Worm (Caenorhabditis elegans) whole organism, L1 larva: Measurements from ENCODE around the gene R144.10.

Experiments used
- C04F5.9 ChIP-seq: sonication (generic microtip); optimal IDR thresholded peaks from 2 replicates; lab custom pipeline; 2016; ENCODE audit warnings: missing genetic modification characterization, missing compliant biosample characterization
- C16A3.4 ChIP-seq: fragments of 150-350 bp; optimal IDR thresholded peaks from 2 replicates; lab custom pipeline; 2014; ENCODE audit warnings: missing biosample characterization, missing genetic modification characterization
- C34B4.2 ChIP-seq: sonication (generic microtip); optimal IDR thresholded peaks from 2 replicates; lab custom pipeline; 2017; ENCODE audit warnings: mild to moderate bottlenecking, missing genetic modification characterization, missing compliant biosample characterization
- F16B12.6 ChIP-seq: fragments of 150-350 bp; optimal IDR thresholded peaks from 2 replicates; lab custom pipeline; 2014; ENCODE audit warnings: missing biosample characterization, missing genetic modification characterization
- ama-1 ChIP-seq: fragments of 150-350 bp; optimal IDR thresholded peaks from 2 replicates; lab custom pipeline; 2014
- ceh-8 ChIP-seq: fragments of 200-800 bp; sonication (Bioruptor generic); optimal IDR thresholded peaks from 2 replicates; lab custom pipeline; 2018; ENCODE audit warnings: mild to moderate bottlenecking, missing genetic modification characterization, moderate library complexity, missing compliant biosample characterization
- ceh-88 ChIP-seq: fragments of 200-800 bp; sonication (Bioruptor generic); IDR thresholded peaks from 2 replicates; pipeline ENCODE4 v1.3.6; 2022; ENCODE audit warnings: missing genetic modification characterization, missing compliant biosample characterization
- ceh-90 ChIP-seq: sonication (generic microtip); optimal IDR thresholded peaks from 2 replicates; lab custom pipeline; 2016; ENCODE audit warnings: missing genetic modification characterization, missing compliant biosample characterization
- ces-1 ChIP-seq: fragments of 150-350 bp; optimal IDR thresholded peaks from 2 replicates; lab custom pipeline; 2014; ENCODE audit warnings: missing biosample characterization, missing genetic modification reagents, missing genetic modification characterization
- dsc-1 ChIP-seq: sonication (generic microtip); optimal IDR thresholded peaks from 2 replicates; lab custom pipeline; 2016; ENCODE audit warnings: mild to moderate bottlenecking, missing genetic modification characterization, missing compliant biosample characterization
- efl-1 ChIP-seq, 4 experiments: fragments of 150-350 bp; optimal IDR thresholded peaks in 3 of 4; peaks in 1 of 4; 1 replicate in 1 of 4; 2 replicates in 3 of 4; lab custom pipeline; 2014; ENCODE audit warnings: missing biosample characterization in 2 of 4, missing genetic modification characterization in 2 of 4, missing genetic modification reagents in 2 of 4
- efl-3 ChIP-seq: fragments of 200-800 bp; sonication (Bioruptor generic); optimal IDR thresholded peaks from 2 replicates; lab custom pipeline; 2018; ENCODE audit warnings: mild to moderate bottlenecking, missing genetic modification characterization, missing compliant biosample characterization
- elt-2 ChIP-seq: sonication (generic microtip); optimal IDR thresholded peaks from 2 replicates; lab custom pipeline; 2016; ENCODE audit warnings: missing genetic modification characterization, mild to moderate bottlenecking, inconsistent platforms, missing compliant biosample characterization, missing genetic modification reagents
- elt-3 ChIP-seq, 6 experiments: fragments of 150-350 bp in 1 of 6; sonication (generic microtip); optimal IDR thresholded peaks; 2 replicates each; lab custom pipeline; 2017 to 2018; ENCODE audit warnings: missing biosample characterization in 6 of 6, missing genetic modification characterization in 6 of 6, inconsistent platforms in 1 of 6
- fkh-4 ChIP-seq: sonication (generic microtip); optimal IDR thresholded peaks from 2 replicates; lab custom pipeline; 2016; ENCODE audit warnings: missing compliant biosample characterization, missing genetic modification characterization, borderline replicate concordance
- fkh-8 ChIP-seq: sonication (generic microtip); optimal IDR thresholded peaks from 2 replicates; lab custom pipeline; 2016; ENCODE audit warnings: mild to moderate bottlenecking, missing genetic modification characterization, missing compliant biosample characterization
- fos-1 ChIP-seq: fragments of 150-350 bp; optimal IDR thresholded peaks from 2 replicates; lab custom pipeline; 2014; ENCODE audit warnings: missing biosample characterization, missing genetic modification characterization
- grh-1 ChIP-seq: fragments of 200-800 bp; sonication (Bioruptor generic); IDR thresholded peaks from 2 replicates; pipeline ENCODE4 v1.3.6; 2022; ENCODE audit warnings: missing genetic modification reagents, missing genetic modification characterization, missing compliant biosample characterization
- irx-1 ChIP-seq: sonication (generic microtip); optimal IDR thresholded peaks from 2 replicates; lab custom pipeline; 2016; ENCODE audit warnings: missing genetic modification characterization, missing compliant biosample characterization
- isw-1 ChIP-seq: fragments of 200-800 bp; sonication (Bioruptor generic); IDR thresholded peaks from 2 replicates; pipeline ENCODE4 v1.3.6; 2022; ENCODE audit warnings: missing genetic modification characterization, missing compliant biosample characterization
- jun-1 ChIP-seq: fragments of 150-350 bp; optimal IDR thresholded peaks from 2 replicates; lab custom pipeline; 2014; ENCODE audit warnings: missing biosample characterization, missing genetic modification reagents, missing genetic modification characterization
- lin-14 ChIP-seq: fragments of 200-800 bp; sonication (Bioruptor generic); optimal IDR thresholded peaks from 2 replicates; lab custom pipeline; 2018; ENCODE audit warnings: mild to moderate bottlenecking, missing genetic modification characterization, moderate library complexity, missing compliant biosample characterization
- lin-15B ChIP-seq: fragments of 150-350 bp; sonication (generic microtip); optimal IDR thresholded peaks from 3 replicates; lab custom pipeline; 2014; ENCODE audit warnings: missing biosample characterization, missing genetic modification characterization
- lin-35 ChIP-seq, 2 experiments: fragments of 150-350 bp; optimal IDR thresholded peaks; 2 replicates each; lab custom pipeline; 2014; ENCODE audit warnings: missing biosample characterization in 2 of 2, missing genetic modification characterization in 2 of 2, missing genetic modification reagents in 2 of 2
- mdl-1 ChIP-seq, 2 experiments: fragments of 150-350 bp; optimal IDR thresholded peaks; 2 replicates each; lab custom pipeline; 2014 to 2017; ENCODE audit warnings: missing biosample characterization in 2 of 2, missing genetic modification characterization in 2 of 2, inconsistent platforms in 1 of 2
- mep-1 ChIP-seq: fragments of 150-350 bp; optimal IDR thresholded peaks from 2 replicates; lab custom pipeline; 2014; ENCODE audit warnings: missing biosample characterization, missing genetic modification characterization
- nhr-12 ChIP-seq: sonication (generic microtip); optimal IDR thresholded peaks from 2 replicates; lab custom pipeline; 2017; ENCODE audit warnings: missing biosample characterization, missing genetic modification characterization
- nhr-19 ChIP-seq: fragments of 200-800 bp; sonication (Bioruptor generic); conservative IDR thresholded peaks from 2 replicates; pipeline ENCODE4 v1.3.6; 2022; ENCODE audit warnings: missing genetic modification characterization, missing compliant biosample characterization
- nhr-20 ChIP-seq: sonication (generic microtip); optimal IDR thresholded peaks from 2 replicates; lab custom pipeline; 2016; ENCODE audit warnings: mild to moderate bottlenecking, missing genetic modification characterization, missing compliant biosample characterization
- nhr-47 ChIP-seq: sonication (generic microtip); optimal IDR thresholded peaks from 2 replicates; lab custom pipeline; 2016; ENCODE audit warnings: mild to moderate bottlenecking, missing genetic modification characterization, moderate library complexity, missing compliant biosample characterization
- nhr-71 ChIP-seq: sonication (generic microtip); optimal IDR thresholded peaks from 2 replicates; lab custom pipeline; 2016; ENCODE audit warnings: mild to moderate bottlenecking, missing genetic modification characterization, moderate library complexity, missing compliant biosample characterization
- nhr-77 ChIP-seq: fragments of 150-350 bp; optimal IDR thresholded peaks from 2 replicates; lab custom pipeline; 2014; ENCODE audit warnings: missing biosample characterization, missing genetic modification characterization
- nhr-84 ChIP-seq: sonication (generic microtip); optimal IDR thresholded peaks from 2 replicates; lab custom pipeline; 2017; ENCODE audit warnings: missing biosample characterization, missing genetic modification characterization
- nhr-90 ChIP-seq: sonication (generic microtip); optimal IDR thresholded peaks from 2 replicates; lab custom pipeline; 2016; ENCODE audit warnings: mild to moderate bottlenecking, missing genetic modification characterization, missing compliant biosample characterization; ENCODE audit not compliant: poor library complexity
- pag-3 ChIP-seq: sonication (generic microtip); optimal IDR thresholded peaks from 2 replicates; lab custom pipeline; 2017; ENCODE audit warnings: missing genetic modification characterization, mild to moderate bottlenecking, missing compliant biosample characterization, antibody characterized with exemption, borderline replicate concordance; ENCODE audit not compliant: insufficient read depth
- skn-1 ChIP-seq: fragments of 150-350 bp; optimal IDR thresholded peaks from 2 replicates; lab custom pipeline; 2014; ENCODE audit warnings: missing biosample characterization, missing genetic modification characterization
- sptf-1 ChIP-seq: fragments of 150-350 bp; optimal IDR thresholded peaks from 2 replicates; lab custom pipeline; 2014; ENCODE audit warnings: missing biosample characterization, missing genetic modification characterization
- sup-37 ChIP-seq: fragments of 200-800 bp; sonication (Bioruptor generic); optimal IDR thresholded peaks from 2 replicates; lab custom pipeline; 2018; ENCODE audit warnings: mild to moderate bottlenecking, missing genetic modification characterization, missing compliant biosample characterization
- swsn-7 ChIP-seq: sonication (generic microtip); optimal IDR thresholded peaks from 2 replicates; lab custom pipeline; 2016; ENCODE audit warnings: missing genetic modification characterization, missing compliant biosample characterization
- tbx-2 ChIP-seq: sonication (generic microtip); optimal IDR thresholded peaks from 2 replicates; lab custom pipeline; 2016; ENCODE audit warnings: missing genetic modification characterization, missing compliant biosample characterization
- tlp-1 ChIP-seq: fragments of 150-350 bp; optimal IDR thresholded peaks from 2 replicates; lab custom pipeline; 2014; ENCODE audit warnings: missing biosample characterization, missing genetic modification characterization
- unc-62 ChIP-seq: fragments of 150-350 bp; optimal IDR thresholded peaks from 2 replicates; lab custom pipeline; 2014; ENCODE audit warnings: missing biosample characterization, missing genetic modification reagents, missing genetic modification characterization
- zag-1 ChIP-seq: fragments of 150-350 bp; optimal IDR thresholded peaks from 2 replicates; lab custom pipeline; 2014; ENCODE audit warnings: missing biosample characterization, missing genetic modification characterization
- ztf-11 ChIP-seq, 2 experiments: sonication (generic microtip); optimal IDR thresholded peaks; 2 replicates each; lab custom pipeline; 2016 to 2017; ENCODE audit warnings: missing genetic modification characterization in 2 of 2, missing biosample characterization in 1 of 2, missing compliant biosample characterization in 1 of 2

The R144.10 gene

DNA sequence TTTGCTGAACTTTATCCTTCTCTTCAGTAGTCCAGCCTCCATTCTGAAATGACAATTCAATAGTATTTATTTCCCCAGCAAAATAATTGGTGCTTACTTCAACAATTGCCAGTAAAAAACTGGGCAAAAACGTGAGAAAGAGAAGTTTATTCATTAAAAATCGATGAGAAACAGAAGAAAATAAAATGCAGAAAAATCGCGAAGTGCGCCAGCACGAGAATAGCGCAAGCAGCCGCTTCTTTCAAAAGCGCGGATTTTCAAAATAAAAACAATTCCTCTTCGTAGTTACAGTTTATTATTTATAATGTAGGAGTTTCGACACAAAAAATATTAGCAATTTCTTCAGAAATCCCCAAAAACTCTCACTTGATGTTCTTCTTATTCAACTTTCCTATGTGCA lies 39.2 kb downstream of the R144.10 start, which contains the start of gene C27F2.9 (continued):
- TF ChIP-seq pag-3 (peak; percentile 67), C16A3.4 (tag; lab: Kevin White, UChicago) (peak; percentile 92), fkh-8 (tag; lab: Kevin White, UChicago) (peak; percentile 84), fkh-4 (tag; lab: Kevin White, UChicago) (peak; percentile 44), grh-1 (peak; percentile 85), nhr-12 (tag; lab: Kevin White, UChicago) (peak; percentile 21), C34B4.2 (peak; percentile 36), nhr-20 (tag; lab: Kevin White, UChicago) (peak; percentile 91), nhr-77 (peak; percentile 72), swsn-7 (tag; lab: Kevin White, UChicago) (peak; percentile 94), mep-1 (tag; lab: Kevin White, UChicago) (peak; percentile 95), lin-35 (GFP tag; optimal IDR thresholded peaks at IDR 0.05; lab: Kevin White, UChicago) (peak; percentile 99 to 100), nhr-47 (tag; lab: Kevin White, UChicago) (peak; percentile 95), ztf-11 (tag; optimal IDR thresholded peaks at IDR 0.05; lab: Kevin White, UChicago) (peak in 1 of 2 experiments; percentile 83), mdl-1 (tag; optimal IDR thresholded peaks at IDR 0.05; lab: Kevin White, UChicago) (peak in 1 of 2 experiments; percentile 71), efl-1 (optimal IDR thresholded peaks at IDR 0.05; lab: Kevin White, UChicago) (peak; percentile 98 to 99), efl-1 (GFP tag; optimal IDR thresholded peaks at IDR 0.05 in 1 of 2; lab: Kevin White, UChicago) (peak; percentile 99 to 100), nhr-19 (GFP tag; lab: Robert Waterston, UW) (peak; percentile 91), tbx-2 (peak; percentile 93), lin-15B (peak; percentile 75), elt-3 (tag; optimal IDR thresholded peaks at IDR 0.05; lab: Kevin White, UChicago) (peak in 4 of 6 experiments; percentile 3 to 87 (median 56)), ama-1 (peak; percentile 9), elt-2 (tag; lab: Kevin White, UChicago) (peak; percentile 74), C04F5.9 (tag; lab: Kevin White, UChicago) (peak; percentile 87), nhr-90 (tag; lab: Kevin White, UChicago) (peak; percentile 94), skn-1 (tag; lab: Kevin White, UChicago) (peak; percentile 91), zag-1 (tag; lab: Kevin White, UChicago) (peak; percentile 18), nhr-71 (tag; lab: Kevin White, UChicago) (peak; percentile 95), isw-1 (GFP tag; lab: Robert Waterston, UW) (peak; percentile 91), lin-14 (GFP tag; lab: Kevin White, UChicago) (peak; percentile 88), irx-1 (peak; percentile 90), dsc-1 (tag; lab: Kevin White, UChicago) (peak; percentile 94), ces-1 (GFP tag; lab: Kevin White, UChicago) (no peak), tlp-1 (no peak), ceh-8 (GFP tag; lab: Kevin White, UChicago) (peak; percentile 84), efl-3 (GFP tag; lab: Kevin White, UChicago) (peak; percentile 19), unc-62 (GFP tag; lab: Kevin White, UChicago) (no peak), F16B12.6 (peak; percentile 75), sup-37 (peak; percentile 81), sptf-1 (no peak), nhr-84 (tag; lab: Kevin White, UChicago) (no peak), ceh-90 (tag; lab: Kevin White, UChicago) (peak; percentile 63), jun-1 (tag; lab: Kevin White, UChicago) (peak; percentile 79), ceh-88 (GFP tag; lab: Robert Waterston, UW) (peak; percentile 57; the same call in 1 of the 2 replicates), fos-1 (tag; lab: Kevin White, UChicago) (peak; percentile 80)
